Fruit fly (Drosophila melanogaster) ovary, adult (tissue): ENCODE data around the gene CG11837.

Experiments
- CG17801 ChIP-seq: fragments of 200-800 bp; optimal IDR thresholded peaks from 2 replicates; lab custom pipeline; 2019; ENCODE audit warnings: missing biosample characterization, mild to moderate bottlenecking, missing genetic modification characterization, moderate library complexity; ENCODE audit not compliant: partially characterized antibody

The CG11837 gene

DNA sequence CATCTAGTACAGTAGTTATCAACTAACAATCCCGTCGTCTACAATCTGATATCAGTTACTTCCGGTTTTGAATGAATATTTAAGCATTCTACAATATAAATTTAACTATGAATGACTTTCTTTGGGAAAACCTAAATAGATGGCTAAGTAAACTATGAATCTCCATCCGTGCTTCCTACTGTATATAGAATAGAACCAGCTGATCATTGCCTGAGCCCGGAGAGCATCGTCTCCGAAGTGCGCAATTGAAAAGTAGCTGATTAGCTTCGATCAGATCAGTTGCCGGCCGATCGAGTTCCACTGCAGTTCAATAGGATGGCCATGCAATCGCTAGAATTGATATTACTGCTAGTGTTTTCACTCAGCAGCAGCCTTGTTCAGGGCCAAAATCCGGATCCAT is 1.5 kb downstream of the CG11837 start, which contains the start of gene CG11841:
TSS of gene CG11841 (plus strand) at position 301 of the 400 bp plus-strand sequence.
- TF ChIP-seq CG17801 (GFP tag; lab: Kevin White, UChicago), result no peak

DNA sequence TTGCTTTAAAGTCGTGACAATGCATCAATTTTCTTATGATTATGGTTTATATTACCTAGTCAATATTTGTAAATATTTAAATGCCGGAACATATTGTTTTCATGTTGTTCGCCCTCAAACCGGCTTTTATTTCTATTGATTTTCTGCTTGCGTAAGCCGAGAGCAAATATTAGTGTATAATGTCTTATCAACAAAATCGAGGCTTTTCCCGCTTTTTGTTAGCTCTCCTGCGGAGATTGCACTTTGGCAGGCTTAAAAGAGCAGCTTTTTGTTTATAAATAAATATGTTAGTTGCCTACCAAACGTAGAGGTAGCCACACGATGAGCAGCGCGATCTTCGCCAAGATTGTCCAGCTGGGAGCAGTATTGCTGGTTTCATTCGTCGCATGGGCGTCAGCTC is 3.1 kb downstream of the CG11837 start, which contains the start of gene CG11842:
TSS of gene CG11842 (plus strand) at position 301 of the 400 bp plus-strand sequence.
- no peak for TF ChIP-seq CG17801 (GFP tag; lab: Kevin White, UChicago)

- no peak for TF ChIP-seq CG17801 (GFP tag; lab: Kevin White, UChicago)
Measured at dm6 chr3R:29054047-29054446, 4.8 kb downstream of the CG11837 start, which contains the start of gene CG11843. Gene CG11843 (plus strand): TSS chr3R:29054347.

DNA sequence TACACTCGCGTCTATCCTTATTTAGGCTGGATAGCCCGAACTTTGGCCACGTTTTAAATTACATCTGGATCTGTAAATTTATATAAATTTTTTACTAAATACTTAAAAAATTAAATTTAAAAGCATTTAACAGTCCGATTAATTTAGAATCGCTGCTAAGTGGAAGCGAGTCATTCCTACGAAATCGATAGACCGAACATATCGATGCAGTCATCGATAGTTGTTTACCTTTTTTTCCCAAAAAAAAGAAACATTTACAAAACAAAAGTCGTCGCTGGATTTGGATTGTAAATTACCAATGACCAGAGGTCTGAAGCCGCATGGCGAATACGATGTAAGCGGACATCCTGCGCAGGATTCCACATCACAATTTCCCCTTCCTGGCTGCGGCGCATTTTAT is 6.4 kb downstream of the CG11837 start, which contains the start of gene Sirt7:
TSS of gene Sirt7 (plus strand) at position 218 of the 400 bp plus-strand sequence.
- TF ChIP-seq CG17801 (GFP tag; lab: Kevin White, UChicago), result peak; percentile 89

DNA sequence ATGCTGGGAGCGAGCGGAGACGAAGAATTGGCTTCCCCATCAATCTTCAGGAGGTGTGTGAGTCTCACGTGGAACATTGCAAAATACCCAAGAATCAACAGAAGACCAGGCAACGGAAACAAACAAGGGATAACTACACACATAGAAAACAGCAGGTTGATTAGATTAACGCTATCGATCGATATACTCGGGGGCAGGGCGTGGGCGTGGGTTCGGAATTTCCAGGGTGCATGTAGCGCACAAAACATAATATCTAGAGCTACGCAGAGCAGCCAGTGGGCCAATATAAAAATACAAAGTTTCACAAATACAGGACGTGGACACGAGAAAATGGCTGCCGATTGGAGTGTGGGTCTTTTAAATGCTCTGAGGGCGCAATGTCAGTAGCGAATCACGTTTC is 10.1 kb downstream of the CG11837 start:
- no peak for TF ChIP-seq CG17801 (GFP tag; lab: Kevin White, UChicago)

DNA sequence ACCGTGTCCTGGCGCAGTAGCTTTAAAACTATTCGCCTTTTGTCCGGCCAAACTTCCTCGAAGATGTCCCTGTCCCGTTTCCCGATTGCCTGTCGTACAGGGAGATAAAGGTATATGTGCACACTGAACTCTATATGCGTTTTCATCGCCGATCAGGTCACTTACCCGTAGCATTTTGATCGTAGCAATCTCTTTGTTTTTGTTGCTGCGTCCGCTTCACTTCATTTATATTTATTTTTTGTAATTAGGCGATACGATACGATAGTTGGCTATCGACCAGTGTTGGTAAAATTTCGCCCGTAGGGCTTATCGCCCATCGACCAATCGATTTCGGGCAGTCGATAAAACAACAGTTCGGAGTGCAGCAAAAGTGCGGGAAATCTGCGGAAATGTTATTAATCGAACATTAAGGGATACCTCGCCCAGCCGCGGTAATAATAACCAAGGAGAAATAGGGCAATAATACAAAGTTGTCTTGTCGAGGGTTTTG is 13.5 kb downstream of the CG11837 start, which contains the start of the genes Cul5 and Bicra:
TSS of gene Cul5 (minus strand) at position 259 of the 490 bp plus-strand sequence.
TSS of gene Bicra (plus strand) at position 324 of the 490 bp plus-strand sequence.
- peak; percentile 67 for TF ChIP-seq CG17801 (GFP tag; lab: Kevin White, UChicago)

DNA sequence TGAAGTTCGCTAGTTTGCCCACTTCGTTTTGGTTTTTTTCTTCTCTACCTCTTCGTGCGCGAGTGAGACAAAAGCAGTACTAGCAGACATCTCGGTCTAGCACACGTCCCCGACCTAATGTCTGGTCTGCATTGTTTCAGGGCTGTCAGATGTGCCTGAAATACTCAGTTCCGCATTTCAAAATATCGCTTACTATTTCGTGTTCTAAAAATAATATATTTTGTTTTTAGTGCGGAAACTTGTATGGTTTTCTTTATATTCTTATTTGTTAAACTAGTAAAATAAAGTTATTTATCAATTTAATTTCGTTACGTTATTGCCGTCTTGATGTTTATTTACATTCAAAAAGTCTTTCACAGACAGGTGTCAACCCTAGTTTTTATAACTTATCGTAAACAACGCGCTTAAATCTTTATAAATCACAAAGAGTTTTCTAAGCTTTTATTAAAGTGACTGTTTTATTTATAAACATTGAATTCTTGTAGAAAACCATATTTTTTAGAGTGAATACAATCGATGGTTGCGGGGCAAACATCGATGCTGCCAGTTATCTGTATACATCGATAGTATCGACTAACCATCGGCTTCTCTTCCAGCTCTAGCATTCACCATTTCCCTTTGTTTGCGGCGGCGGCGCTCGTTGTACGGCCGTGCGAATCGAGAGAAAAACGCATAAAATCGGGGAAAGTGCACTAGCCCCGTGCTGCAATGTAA is 14.1 kb downstream of the CG11837 start:
- peak; percentile 39 for TF ChIP-seq CG17801 (GFP tag; lab: Kevin White, UChicago)

DNA sequence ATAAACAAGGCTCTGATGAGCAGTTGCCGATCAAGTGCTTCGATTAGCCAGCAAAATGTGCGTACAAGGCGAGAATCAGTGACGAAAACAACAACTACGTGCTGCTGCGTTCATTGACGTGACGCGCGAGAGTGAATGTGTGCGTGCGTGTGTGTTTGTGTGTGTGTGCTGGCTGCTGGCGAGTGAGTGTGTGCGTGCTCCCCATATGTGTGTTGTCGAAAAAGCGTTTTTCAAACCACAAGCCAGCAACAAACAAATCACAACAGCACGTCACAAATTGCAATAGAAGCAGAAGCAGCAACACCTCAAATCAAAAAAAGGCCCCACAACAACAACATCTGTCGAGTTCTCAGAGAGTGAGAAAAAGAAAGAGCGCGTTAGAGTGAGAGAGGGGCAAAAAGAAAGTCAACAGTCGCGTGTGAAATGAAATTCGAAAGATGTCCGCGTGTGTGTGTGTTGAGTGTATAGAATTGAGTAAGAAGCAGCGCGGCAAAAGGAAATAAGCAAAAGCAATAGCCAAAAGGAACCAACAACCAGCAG is 14.7 kb downstream of the CG11837 start:
- TF ChIP-seq CG17801 (GFP tag; lab: Kevin White, UChicago), result no peak

DNA sequence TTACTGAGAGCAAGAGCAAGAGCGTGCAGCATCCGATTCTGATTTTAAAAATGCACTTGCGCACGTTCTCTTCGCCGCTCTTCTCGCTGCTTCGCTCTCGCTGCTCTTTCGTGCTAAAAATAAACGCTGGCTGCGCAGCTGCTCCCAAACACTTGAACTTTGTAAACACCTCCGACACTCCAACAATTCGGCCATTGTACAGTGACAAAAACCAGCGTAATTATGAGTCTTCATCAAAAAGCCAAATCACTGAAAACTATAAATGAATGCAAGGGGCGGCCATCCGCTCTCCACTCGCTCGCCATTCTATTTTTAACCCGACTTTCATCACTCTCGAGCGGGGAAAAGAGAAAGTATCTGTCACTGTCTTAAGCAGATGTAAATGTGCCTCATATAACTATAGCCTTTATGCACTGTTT is 15.4 kb downstream of the CG11837 start:
- TF ChIP-seq CG17801 (GFP tag; lab: Kevin White, UChicago), result no peak

dm6 chr3R:29066285-29066684 is 17.0 kb downstream of the CG11837 start:
- no peak for TF ChIP-seq CG17801 (GFP tag; lab: Kevin White, UChicago)

DNA sequence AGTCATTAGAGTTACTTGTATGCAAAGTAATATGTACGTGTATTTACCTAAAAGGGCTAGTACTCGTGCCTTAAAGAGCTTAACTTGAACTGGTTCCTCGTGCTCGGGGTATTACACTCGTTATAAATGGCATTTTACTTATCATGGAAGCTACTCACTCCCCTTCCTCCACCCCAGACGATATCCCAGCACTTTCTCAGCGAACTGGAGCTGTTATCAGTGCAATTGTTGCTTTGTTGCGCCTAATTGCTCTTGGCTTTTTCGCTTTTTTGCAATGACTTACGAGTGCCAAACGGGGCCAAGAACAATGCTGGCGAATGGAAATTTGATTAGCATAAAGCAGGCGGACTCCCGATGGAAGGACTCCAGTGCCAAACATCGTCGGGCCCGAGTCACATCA is 17.8 kb downstream of the CG11837 start:
- TF ChIP-seq CG17801 (GFP tag; lab: Kevin White, UChicago), result no peak

DNA sequence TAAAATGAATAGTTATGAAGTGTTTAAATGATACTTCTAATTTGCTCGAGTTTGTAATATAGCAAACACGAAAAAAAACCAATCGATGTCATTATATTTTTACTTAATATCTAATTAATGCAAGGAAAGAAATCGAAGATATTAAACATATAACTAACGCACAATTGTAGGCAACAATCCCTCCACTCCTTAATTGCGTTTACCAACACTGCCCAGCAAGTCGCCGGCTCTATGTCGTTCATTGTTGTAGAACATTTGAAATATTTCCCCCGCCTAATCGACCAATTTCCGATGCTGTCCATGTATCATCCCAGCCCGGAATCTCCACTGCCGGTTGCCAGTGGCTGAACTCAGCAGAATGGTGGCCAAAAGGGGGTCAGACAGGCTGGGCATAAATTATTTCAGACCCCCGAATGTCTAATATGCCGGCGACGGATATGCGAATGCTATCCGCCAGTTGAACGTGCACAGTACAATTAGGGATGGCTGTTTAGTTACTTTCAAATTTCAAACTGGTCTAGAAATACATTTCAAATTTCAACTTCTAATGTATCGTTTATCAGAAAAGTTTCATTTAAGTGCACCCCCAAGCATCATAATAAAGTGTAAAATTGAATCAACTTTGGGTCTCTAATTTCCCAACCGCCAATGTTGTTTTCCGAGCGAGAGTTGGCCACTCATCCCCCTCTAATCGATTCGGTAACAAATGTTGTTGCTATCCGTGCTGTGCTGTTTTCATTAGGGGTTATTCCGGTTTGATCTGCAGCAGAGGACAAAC is 19.3 kb downstream of the CG11837 start:
- no peak for TF ChIP-seq CG17801 (GFP tag; lab: Kevin White, UChicago)

DNA sequence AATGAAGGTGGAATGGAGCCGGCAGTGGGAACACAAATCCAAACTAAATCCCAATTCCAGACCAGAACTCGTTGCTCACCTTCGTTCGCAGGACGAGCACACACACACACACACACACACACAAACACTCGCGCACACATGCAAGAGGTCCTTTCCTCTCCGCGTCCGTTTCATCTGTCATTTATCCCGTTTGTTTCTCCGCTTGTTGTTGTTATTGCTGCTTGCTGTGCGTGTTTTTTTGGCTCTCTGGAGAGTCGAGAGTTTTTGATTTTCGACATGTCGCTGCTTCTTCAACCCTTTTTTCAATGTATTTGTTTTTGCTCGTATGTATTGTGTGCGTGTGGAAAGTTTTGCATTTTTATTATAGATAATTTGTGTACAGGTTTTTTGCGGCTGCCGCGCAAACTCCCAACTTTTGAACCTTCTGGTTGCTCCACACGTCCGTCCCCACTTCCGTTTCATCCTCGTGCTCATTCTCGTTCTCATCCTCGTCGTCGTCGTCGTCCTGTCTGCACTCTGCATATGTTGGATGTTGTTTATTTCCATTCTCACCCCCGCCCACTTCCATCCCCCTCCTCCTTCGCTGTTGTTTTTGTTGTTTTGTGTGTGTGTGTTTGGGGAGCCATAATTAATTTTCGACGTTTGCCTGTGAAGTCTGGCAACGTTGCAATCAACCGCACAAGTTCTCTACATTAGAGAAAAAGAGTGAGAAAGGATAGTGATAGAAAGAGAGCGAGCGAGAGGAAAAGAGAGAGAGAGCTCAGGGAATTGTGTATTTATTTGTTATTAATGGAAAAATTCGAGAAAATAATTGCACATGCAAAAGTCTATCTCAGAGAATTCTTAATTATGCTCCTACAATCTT is 20.1 kb downstream of the CG11837 start:
- TF ChIP-seq CG17801 (GFP tag; lab: Kevin White, UChicago), result no peak

DNA sequence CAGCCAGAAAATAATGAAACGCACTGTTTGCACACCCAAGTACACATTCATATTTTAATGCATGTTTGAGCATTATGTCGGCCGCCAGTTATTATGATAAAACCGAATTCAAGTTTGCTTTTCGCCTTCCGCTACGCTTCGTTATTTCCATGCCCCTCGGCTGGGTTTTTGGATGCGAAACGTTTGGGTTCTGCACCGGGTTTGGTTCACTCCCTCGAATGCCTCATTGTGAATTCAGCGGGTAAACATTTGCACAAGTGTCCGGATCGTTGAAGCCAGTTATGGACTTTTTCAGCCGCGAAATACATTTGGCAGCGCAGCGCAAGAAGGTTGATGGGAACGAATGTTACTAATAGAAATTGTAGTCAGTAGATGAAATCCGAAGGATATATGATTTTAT is 21.8 kb downstream of the CG11837 start:
- TF ChIP-seq CG17801 (GFP tag; lab: Kevin White, UChicago), result no peak
